Fruit fly (Drosophila melanogaster) ovary, adult (tissue): ENCODE measurements around the gene CG2698.
"Not testable (repeated sequence)": the region's sequence is repeated elsewhere in the genome, so short reads cannot be mapped to it uniquely, and the experiment has no call there.

Experiments
- CG17801 ChIP-seq: fragments of 200-800 bp; optimal IDR thresholded peaks from 2 replicates; lab custom pipeline; 2019; ENCODE audit warnings: missing biosample characterization, mild to moderate bottlenecking, missing genetic modification characterization, moderate library complexity; ENCODE audit not compliant: partially characterized antibody

Gene CG2698

dm6 chr3R:7999530-8000116 lies 1.7 kb upstream of the CG2698 start, which contains the start of gene PIG-H:
Gene PIG-H, plus strand, starts transcription at chr3R:7999832.
- TF ChIP-seq CG17801 (GFP tag; lab: Kevin White, UChicago) = no peak

DNA sequence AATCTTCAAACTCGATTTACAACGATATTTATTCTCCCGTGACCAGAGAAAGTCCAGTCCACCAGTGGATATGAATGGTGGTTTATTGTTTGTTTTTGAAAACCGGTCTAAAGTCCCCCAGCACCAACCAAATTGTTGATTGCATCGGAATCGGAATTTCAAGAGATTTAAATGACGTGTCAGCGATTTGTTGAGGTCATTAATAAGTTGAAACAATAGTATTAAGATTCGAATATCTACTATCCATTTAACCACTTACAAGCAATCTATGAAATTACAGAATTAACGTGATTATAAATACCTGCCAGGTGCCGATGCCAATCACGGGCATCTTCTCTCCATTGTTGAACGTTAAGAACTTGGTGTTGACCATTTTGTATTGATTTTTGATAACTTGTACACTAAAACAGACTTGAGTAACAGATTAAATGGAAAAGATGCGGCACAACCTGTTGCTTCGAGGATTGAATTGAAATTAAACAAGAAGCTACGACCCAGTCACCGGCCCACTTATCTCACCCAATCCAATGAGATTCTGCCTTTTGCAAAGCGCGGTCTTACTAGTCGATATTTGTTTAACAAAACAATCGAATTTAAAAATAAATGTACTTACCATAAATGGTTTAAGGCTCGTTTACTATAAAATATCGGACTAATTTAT lies 6.4 kb downstream of the CG2698 start, which contains the start of gene CG2767:
Gene CG2767, minus strand, starts transcription at position 516 of the 661 bp plus-strand sequence.
- TF ChIP-seq CG17801 (GFP tag; lab: Kevin White, UChicago) = no peak

- TF ChIP-seq CG17801 (GFP tag; lab: Kevin White, UChicago) = peak; percentile 26
These were observed 7.8 kb downstream of the CG2698 start, which contains the start of the genes CG11052 and CG3223 for dm6 chr3R:8009080-8009620. Gene CG11052, minus strand, starts transcription at chr3R:8009297. Gene CG3223, plus strand, starts transcription at chr3R:8009400.

DNA sequence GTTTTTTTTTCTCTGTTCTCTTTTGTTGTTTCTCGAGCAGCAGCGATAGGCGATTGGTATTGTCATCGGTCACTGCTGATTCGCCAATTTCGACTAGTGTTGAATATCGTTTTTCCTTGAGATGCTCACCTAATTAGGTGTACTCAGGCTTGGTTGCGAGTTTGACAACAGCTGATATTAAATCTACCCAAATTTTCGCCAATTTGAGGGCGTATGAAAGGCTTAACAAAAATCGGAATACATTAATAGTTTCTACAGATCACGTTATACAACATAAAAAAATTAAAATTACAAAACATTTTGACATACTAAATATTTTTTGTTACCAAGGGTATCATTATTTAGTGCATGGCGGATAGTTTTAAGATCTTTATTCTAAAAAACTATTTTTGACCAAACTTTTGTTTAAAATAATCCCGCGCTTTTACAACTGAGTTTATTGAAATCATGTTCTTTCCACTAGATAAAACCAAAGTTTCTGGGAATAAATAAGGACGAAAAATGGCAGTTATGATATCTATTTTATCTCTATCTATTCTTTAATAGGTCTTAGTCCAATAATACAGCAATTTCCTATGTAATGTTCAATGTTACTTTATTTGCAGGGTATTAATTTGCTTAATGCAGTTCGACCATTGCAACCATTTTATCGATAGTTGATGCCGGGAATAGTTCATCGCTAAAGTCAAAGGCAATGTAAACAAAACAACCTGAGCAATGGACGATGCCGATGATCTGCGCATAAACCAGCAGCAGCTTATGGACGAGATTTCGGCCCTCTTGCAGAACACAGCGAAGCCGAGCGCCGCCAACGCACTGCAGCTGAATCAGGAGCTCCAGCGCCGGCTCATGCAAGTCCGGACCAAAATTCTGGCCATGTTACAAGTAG lies 12.0 kb downstream of the CG2698 start, which contains the start of the genes CG10435 and Pbp95:
Gene CG10435, minus strand, starts transcription at position 81 of the 889 bp plus-strand sequence.
Gene Pbp95, plus strand, starts transcription at position 671 of the 889 bp plus-strand sequence.
- TF ChIP-seq CG17801 (GFP tag; lab: Kevin White, UChicago) = peak; percentile 66

- no peak for TF ChIP-seq CG17801 (GFP tag; lab: Kevin White, UChicago)
These were observed 25.2 kb downstream of the CG2698 start for dm6 chr3R:8026515-8026914.

dm6 chr3R:8027203-8027688 lies 25.9 kb downstream of the CG2698 start:
- TF ChIP-seq CG17801 (GFP tag; lab: Kevin White, UChicago) = peak; percentile 16

- no peak for TF ChIP-seq CG17801 (GFP tag; lab: Kevin White, UChicago)
These were observed 28.2 kb downstream of the CG2698 start, which contains the start of gene ImpE3 for dm6 chr3R:8029496-8030013. Gene ImpE3, minus strand, starts transcription at chr3R:8029546.

DNA sequence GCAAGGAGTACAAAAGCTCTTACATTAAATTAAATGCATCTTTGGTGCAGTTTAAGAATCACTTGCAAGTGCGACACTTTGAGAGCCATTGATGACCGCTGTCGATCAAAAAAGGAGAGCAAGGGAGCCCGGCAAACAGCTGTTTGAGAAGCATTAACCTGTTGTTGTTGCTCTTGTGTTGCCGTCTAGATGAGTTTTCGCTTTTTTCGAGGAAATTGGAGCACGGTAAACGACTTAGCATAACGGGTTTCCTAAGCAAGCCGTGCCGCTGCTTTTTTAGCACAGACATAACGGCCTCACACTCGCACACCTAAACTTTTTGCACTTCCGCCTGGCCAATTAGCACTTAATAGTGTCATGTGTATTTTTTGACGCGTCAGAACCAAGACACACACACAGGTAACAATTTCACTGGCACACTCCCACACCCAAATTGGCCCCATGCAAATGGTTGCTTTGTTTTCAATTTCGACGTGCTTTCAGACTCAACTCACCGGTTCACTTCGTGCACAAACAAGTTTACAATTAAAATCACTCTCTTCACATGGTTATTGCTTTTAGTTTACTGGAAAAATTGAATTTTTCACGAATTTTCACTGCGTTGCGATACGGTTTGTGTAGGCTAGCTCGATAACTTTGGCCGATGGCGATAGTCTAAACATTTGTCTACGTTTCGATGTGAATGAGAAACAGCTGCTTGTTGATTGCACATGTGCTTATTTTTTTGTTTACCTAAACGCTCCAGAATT lies 29.0 kb downstream of the CG2698 start, which contains the start of the genes CG10903 and CG2747:
Gene CG10903, plus strand, starts transcription at position 261 of the 749 bp plus-strand sequence.
Gene CG2747, minus strand, starts transcription at position 640 of the 749 bp plus-strand sequence.
- TF ChIP-seq CG17801 (GFP tag; lab: Kevin White, UChicago) = peak; percentile 28

DNA sequence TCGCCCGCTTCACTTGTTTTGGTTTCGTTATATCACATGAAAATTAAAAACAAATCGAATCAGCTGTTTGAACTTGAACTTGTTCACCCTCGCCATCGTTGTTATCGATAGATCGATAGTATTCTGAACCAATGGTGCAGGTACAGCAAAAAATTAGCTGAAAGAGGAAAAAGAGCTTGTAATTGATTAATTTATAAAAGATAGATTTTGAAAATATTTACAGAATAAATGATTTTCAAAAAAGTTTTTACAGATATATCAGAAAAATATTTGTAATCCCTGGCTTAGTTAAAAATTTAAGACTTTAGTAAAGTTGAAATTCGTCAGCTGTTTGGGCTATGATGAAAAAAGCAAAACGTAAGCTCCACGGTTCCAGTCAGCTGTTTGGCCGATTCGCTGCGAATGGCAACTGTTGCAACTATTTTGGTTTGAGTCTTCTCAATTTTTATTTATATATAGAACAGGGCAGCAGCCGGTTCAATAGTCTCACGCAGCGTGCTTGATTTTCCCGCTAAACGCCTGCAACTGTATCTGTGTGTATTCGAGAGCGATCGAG lies 31.6 kb downstream of the CG2698 start, which contains the start of the genes CG11035 and unc-45:
Gene CG11035, minus strand, starts transcription at position 87 of the 556 bp plus-strand sequence.
Gene unc-45, plus strand, starts transcription at position 379 of the 556 bp plus-strand sequence.
- peak; percentile 32 for TF ChIP-seq CG17801 (GFP tag; lab: Kevin White, UChicago)

DNA sequence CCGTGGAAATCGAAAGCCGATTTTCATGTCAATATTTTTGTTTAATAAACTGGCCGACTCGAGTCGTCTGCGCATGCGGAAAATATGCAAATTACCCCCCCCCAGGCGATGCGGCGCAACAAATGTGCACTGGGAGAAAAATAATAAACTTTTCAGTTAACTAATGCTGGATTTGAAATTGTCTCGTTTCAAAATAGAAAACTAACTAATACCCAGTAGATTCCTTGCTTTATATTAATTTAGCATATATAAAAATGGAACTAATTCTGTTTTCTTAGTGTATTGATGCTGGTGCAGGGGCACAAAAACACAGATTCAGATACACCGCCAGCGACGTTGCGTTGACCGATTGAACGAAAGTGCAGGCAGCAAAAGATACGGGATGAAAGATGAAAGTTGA lies 36.5 kb downstream of the CG2698 start:
- TF ChIP-seq CG17801 (GFP tag; lab: Kevin White, UChicago) = no peak

dm6 chr3R:8038927-8039326 lies 37.6 kb downstream of the CG2698 start:
- no peak for TF ChIP-seq CG17801 (GFP tag; lab: Kevin White, UChicago)

- TF ChIP-seq CG17801 (GFP tag; lab: Kevin White, UChicago) = no peak
These were observed 39.5 kb downstream of the CG2698 start, which contains the start of gene CG43060 for dm6 chr3R:8040843-8041242. Gene CG43060, plus strand, starts transcription at chr3R:8041224.

dm6 chr3R:8048867-8049266 lies 47.5 kb downstream of the CG2698 start, which contains the start of gene CG43618:
Gene CG43618, plus strand, starts transcription at chr3R:8049167.
- not testable (repeated sequence) for TF ChIP-seq CG17801 (GFP tag; lab: Kevin White, UChicago)
